Fruit fly (Drosophila melanogaster) whole organism, adult: ENCODE results near the gene Sgs1.
A peak's percentile ranks its signal among the peaks of the same experiment; 100 is the strongest.

ENCODE experiments used
- CG11617 ChIP-seq: fragments of 200-800 bp; sonication (Bioruptor generic); optimal IDR thresholded peaks from 2 replicates; lab custom pipeline; 2017; ENCODE audit warnings: mild to moderate bottlenecking, missing biosample characterization, missing genetic modification reagents, missing genetic modification characterization
- CG12768 ChIP-seq: fragments of 200-800 bp; sonication (Bioruptor generic); optimal IDR thresholded peaks from 2 replicates; lab custom pipeline; 2017; ENCODE audit warnings: missing biosample characterization, missing genetic modification characterization, mild to moderate bottlenecking, moderate library complexity, missing genetic modification reagents
- CG14711 ChIP-seq: fragments of 200-800 bp; sonication (Bioruptor generic); optimal IDR thresholded peaks from 2 replicates; lab custom pipeline; 2018; ENCODE audit warnings: missing biosample characterization, mild to moderate bottlenecking, missing genetic modification characterization, moderate library complexity
- CG1620 ChIP-seq: fragments of 200-800 bp; sonication (Bioruptor generic); optimal IDR thresholded peaks from 2 replicates; lab custom pipeline; 2016; ENCODE audit warnings: missing biosample characterization, missing genetic modification characterization
- CG33017 ChIP-seq: fragments of 200-800 bp; sonication (Bioruptor generic); optimal IDR thresholded peaks from 2 replicates; lab custom pipeline; 2018; ENCODE audit warnings: missing biosample characterization, mild to moderate bottlenecking, missing genetic modification characterization, moderate library complexity
- CG5204 ChIP-seq: fragments of 200-800 bp; sonication (Bioruptor generic); optimal IDR thresholded peaks from 2 replicates; lab custom pipeline; 2016; ENCODE audit warnings: missing biosample characterization, missing genetic modification characterization
- CG7045 ChIP-seq: fragments of 200-800 bp; sonication (Bioruptor generic); optimal IDR thresholded peaks from 2 replicates; lab custom pipeline; 2017; ENCODE audit warnings: missing biosample characterization, mild to moderate bottlenecking, missing genetic modification characterization
- CG7101 ChIP-seq: fragments of 200-800 bp; sonication (Bioruptor generic); optimal IDR thresholded peaks from 2 replicates; lab custom pipeline; 2018; ENCODE audit warnings: missing biosample characterization, mild to moderate bottlenecking, missing genetic modification characterization, moderate library complexity
- Clk ChIP-seq: fragments of 200-800 bp; sonication (Bioruptor generic); optimal IDR thresholded peaks from 2 replicates; lab custom pipeline; 2017; ENCODE audit warnings: missing biosample characterization, missing genetic modification characterization
- Crg-1 ChIP-seq: fragments of 200-800 bp; sonication (Bioruptor generic); optimal IDR thresholded peaks from 2 replicates; lab custom pipeline; 2016; ENCODE audit warnings: missing biosample characterization, missing genetic modification characterization
- Hr96 ChIP-seq: fragments of 200-800 bp; sonication (Bioruptor generic); optimal IDR thresholded peaks from 2 replicates; lab custom pipeline; 2016; ENCODE audit warnings: missing biosample characterization, missing genetic modification characterization
- Mnt ChIP-seq: fragments of 200-800 bp; sonication (Bioruptor generic); optimal IDR thresholded peaks from 2 replicates; lab custom pipeline; 2016; ENCODE audit warnings: missing biosample characterization, mild to moderate bottlenecking, missing genetic modification characterization
- bab1 ChIP-seq: fragments of 200-800 bp; sonication (Bioruptor generic); optimal IDR thresholded peaks from 3 replicates; lab custom pipeline; 2019; ENCODE audit warnings: missing biosample characterization, mild to moderate bottlenecking, missing genetic modification characterization, moderate library complexity
- cic ChIP-seq: fragments of 200-800 bp; sonication (Bioruptor generic); optimal IDR thresholded peaks from 2 replicates; lab custom pipeline; 2017; ENCODE audit warnings: missing biosample characterization, mild to moderate bottlenecking, missing genetic modification characterization, moderate library complexity
- cnc ChIP-seq, 2 experiments: fragments of >200 bp; optimal IDR thresholded peaks; 2 replicates each; lab custom pipeline; 2017
- kay ChIP-seq: fragments of 200-800 bp; sonication (Bioruptor generic); peaks from one replicate; lab custom pipeline; 2016; ENCODE audit warnings: missing biosample characterization, missing genetic modification characterization, borderline replicate concordance
- ovo ChIP-seq: fragments of 200-800 bp; sonication (Bioruptor generic); optimal IDR thresholded peaks from 2 replicates; lab custom pipeline; 2016; ENCODE audit warnings: missing biosample characterization, missing genetic modification characterization
- pad ChIP-seq: fragments of 200-800 bp; sonication (Bioruptor generic); optimal IDR thresholded peaks from 3 replicates; lab custom pipeline; 2017; ENCODE audit warnings: missing biosample characterization, missing genetic modification characterization, mild to moderate bottlenecking, moderate library complexity, missing genetic modification reagents
- tj ChIP-seq: fragments of 200-800 bp; sonication (Bioruptor generic); optimal IDR thresholded peaks from 3 replicates; lab custom pipeline; 2017; ENCODE audit warnings: missing biosample characterization, mild to moderate bottlenecking, missing genetic modification characterization, moderate library complexity
- toe ChIP-seq: fragments of 200-800 bp; sonication (Bioruptor generic); optimal IDR thresholded peaks from 2 replicates; lab custom pipeline; 2016; ENCODE audit warnings: missing biosample characterization, missing genetic modification characterization

Gene Sgs1

DNA sequence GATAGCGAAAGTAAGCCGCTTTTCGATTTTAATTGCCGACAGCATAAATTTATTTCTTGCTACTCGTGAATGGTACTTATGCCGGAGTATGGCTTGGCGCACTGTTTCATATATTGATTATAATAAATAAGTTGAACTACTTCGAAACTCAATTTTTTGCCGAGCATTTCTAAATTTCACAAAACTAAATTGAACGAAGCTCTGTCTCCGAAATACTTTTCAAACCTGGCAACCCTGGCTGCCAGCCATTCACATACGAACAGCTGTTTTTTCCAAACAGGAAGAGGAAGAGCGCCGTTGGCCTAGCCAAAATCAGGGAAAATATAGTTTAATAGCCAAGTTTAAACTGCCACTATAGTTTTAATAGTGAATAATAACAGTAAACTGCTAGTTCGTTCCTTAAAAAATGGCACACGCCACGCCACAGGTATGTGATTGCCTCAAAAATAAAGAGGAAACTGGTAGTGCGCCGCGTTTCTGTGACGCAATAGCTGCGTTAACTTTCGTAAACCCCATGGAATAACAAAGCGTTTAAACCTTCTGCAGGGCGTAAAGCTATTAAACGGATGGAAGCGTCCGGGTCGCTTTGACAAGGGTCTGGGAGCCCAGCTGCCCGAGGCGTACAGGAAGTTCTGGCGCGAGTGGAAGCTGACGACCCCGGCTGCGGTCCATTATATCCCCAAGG lies 36.7 kb downstream of the Sgs1 start, which contains the start of gene mRpL28:
TSS of gene mRpL28 (plus strand) at position 246 of the 685 bp plus-strand sequence.
- TF ChIP-seq Crg-1 (GFP tag; lab: Kevin White, UChicago) (no peak), Mnt (GFP tag; lab: Kevin White, UChicago) (peak; percentile 44), bab1 (GFP tag; lab: Kevin White, UChicago) (peak; percentile 65), CG7101 (tag; lab: Kevin White, UChicago) (peak; percentile 15), CG14711 (tag; lab: Kevin White, UChicago) (peak; percentile 94), CG11617 (GFP tag; lab: Kevin White, UChicago) (peak; percentile 11), cic (GFP tag; lab: Kevin White, UChicago) (no peak), tj (GFP tag; lab: Kevin White, UChicago) (peak; percentile 2)

DNA sequence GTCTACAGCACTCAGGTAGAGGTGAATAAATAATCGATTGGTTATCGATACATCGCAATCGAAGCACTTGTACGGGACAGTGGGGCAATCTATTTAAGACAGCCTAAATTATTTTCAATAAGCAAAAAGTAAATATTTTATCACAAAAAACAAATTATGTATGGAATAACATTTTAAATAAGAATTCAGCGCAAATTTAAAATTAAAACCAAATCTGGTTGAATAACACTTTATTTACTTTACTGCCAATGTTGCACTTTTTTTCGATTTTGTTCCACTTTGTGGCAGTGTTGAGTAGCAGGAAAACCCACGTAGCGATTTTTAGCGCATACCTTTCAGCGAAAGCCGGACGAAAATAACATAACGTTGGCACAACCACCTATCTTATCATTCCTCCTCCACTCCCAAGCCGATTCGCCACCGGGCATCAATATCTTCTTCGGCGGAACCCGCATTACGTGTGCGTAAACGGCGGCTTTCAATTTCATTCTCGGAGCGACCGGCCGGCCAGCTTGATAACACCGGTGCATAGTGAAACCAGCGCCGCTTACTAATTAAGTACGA lies 39.9 kb downstream of the Sgs1 start, which contains the start of the genes Gmd and CG3792:
TSS of gene Gmd (minus strand) at position 36 of the 564 bp plus-strand sequence.
TSS of gene CG3792 (plus strand) at position 325 of the 564 bp plus-strand sequence.
- TF ChIP-seq kay (GFP tag; lab: Kevin White, UChicago) (no peak), pad (GFP tag; lab: Kevin White, UChicago) (peak; percentile 86), Hr96 (GFP tag; lab: Kevin White, UChicago) (no peak), Crg-1 (GFP tag; lab: Kevin White, UChicago) (peak; percentile 92), Mnt (GFP tag; lab: Kevin White, UChicago) (peak; percentile 86), cnc (optimal IDR thresholded peaks at IDR 0.05; lab: Kevin White, UChicago) (no peak), CG11617 (GFP tag; lab: Kevin White, UChicago) (peak; percentile 95), CG14711 (tag; lab: Kevin White, UChicago) (peak; percentile 89), toe (GFP tag; lab: Kevin White, UChicago) (no peak), CG7045 (peak; percentile 94), CG1620 (GFP tag; lab: Kevin White, UChicago) (peak; percentile 95), tj (GFP tag; lab: Kevin White, UChicago) (peak; percentile 95), Clk (GFP tag; lab: Kevin White, UChicago) (peak; percentile 90), CG5204 (GFP tag; lab: Kevin White, UChicago) (no peak), cic (GFP tag; lab: Kevin White, UChicago) (peak; percentile 84), CG12768 (peak; percentile 96), CG33017 (tag; lab: Kevin White, UChicago) (peak; percentile 89), ovo (GFP tag; lab: Kevin White, UChicago) (peak; percentile 83), bab1 (GFP tag; lab: Kevin White, UChicago) (peak; percentile 95), CG7101 (tag; lab: Kevin White, UChicago) (peak; percentile 93)

DNA sequence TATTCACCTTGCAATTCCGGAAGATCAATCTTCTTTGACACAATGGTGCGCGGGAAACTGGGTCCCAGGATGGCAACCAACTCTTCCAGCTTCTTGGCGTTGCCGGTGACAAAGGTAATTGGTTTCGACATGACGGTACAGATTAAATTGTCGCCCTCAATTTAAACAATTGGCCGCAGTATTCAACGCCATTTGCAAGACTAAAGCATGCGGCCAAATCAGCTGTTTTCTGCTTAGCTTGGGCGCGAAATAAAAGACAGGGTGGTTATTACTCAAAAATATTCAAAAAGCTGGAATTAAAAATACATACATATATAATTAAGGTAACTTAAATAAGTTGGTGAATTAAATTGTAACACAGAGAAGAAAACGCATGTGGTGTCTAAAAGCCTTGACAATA lies 41.9 kb downstream of the Sgs1 start, which contains the start of gene CG8891:
TSS of gene CG8891 (minus strand) at position 242 of the 400 bp plus-strand sequence.
- TF ChIP-seq Clk (GFP tag; lab: Kevin White, UChicago), result no peak
- TF ChIP-seq bab1 (GFP tag; lab: Kevin White, UChicago), result peak; percentile 14
- TF ChIP-seq cnc (optimal IDR thresholded peaks at IDR 0.05; lab: Kevin White, UChicago), result no peak
- peak; percentile 51 for TF ChIP-seq Mnt (GFP tag; lab: Kevin White, UChicago)
- TF ChIP-seq CG12768, result no peak
- TF ChIP-seq CG7101 (tag; lab: Kevin White, UChicago), result no peak
- TF ChIP-seq pad (GFP tag; lab: Kevin White, UChicago), result no peak
- TF ChIP-seq ovo (GFP tag; lab: Kevin White, UChicago), result no peak
- no peak for TF ChIP-seq CG5204 (GFP tag; lab: Kevin White, UChicago)
- no peak for TF ChIP-seq CG14711 (tag; lab: Kevin White, UChicago)
- no peak for TF ChIP-seq CG11617 (GFP tag; lab: Kevin White, UChicago)
- no peak for TF ChIP-seq cic (GFP tag; lab: Kevin White, UChicago)
- TF ChIP-seq Crg-1 (GFP tag; lab: Kevin White, UChicago), result no peak
- TF ChIP-seq toe (GFP tag; lab: Kevin White, UChicago), result no peak

DNA sequence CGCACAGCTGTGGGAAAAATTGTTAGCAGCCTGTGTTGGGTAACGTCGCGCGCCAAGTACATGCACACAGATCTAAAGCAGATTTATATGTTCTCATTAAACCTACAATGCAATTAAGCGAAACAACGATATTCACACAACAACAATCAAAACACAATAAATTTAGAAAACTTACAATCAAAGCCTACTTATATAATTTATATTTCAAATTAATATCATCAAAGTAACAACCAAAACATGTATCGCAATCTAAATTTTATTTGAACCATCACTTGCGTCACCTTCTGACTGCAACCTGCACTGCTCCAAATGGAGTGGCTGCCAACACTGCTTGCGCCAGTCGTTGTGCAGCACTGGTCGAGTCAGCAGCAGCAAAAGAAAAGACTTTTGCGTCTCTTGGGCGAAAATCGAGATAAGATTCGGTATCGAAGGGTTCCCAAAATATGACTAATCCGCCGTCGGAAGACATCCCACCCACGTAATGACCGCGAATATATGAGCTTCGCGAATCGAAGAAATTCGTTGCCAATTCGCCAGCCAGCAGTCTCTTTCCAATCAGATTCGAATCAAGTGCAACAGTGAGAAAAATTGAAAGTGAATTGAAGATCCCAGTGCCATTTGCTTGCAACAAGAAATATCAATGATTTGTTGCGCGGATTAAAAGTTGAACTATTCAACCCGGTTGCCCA lies 44.2 kb downstream of the Sgs1 start, which contains the start of the genes CG8892 and CG34126:
TSS of gene CG8892 (minus strand) at position 315 of the 689 bp plus-strand sequence.
TSS of gene CG34126 (plus strand) at position 337 of the 689 bp plus-strand sequence.
- peak; percentile 99 for TF ChIP-seq CG12768
- TF ChIP-seq ovo (GFP tag; lab: Kevin White, UChicago), result peak; percentile 99
- peak; percentile 98 for TF ChIP-seq CG7101 (tag; lab: Kevin White, UChicago)
- TF ChIP-seq Crg-1 (GFP tag; lab: Kevin White, UChicago), result peak; percentile 99
- no peak for TF ChIP-seq cnc (optimal IDR thresholded peaks at IDR 0.05; lab: Kevin White, UChicago)
- TF ChIP-seq CG1620 (GFP tag; lab: Kevin White, UChicago), result peak; percentile 99
- TF ChIP-seq Hr96 (GFP tag; lab: Kevin White, UChicago), result peak; percentile 96
- peak; percentile 90 for TF ChIP-seq tj (GFP tag; lab: Kevin White, UChicago)
- peak; percentile 95 for TF ChIP-seq CG14711 (tag; lab: Kevin White, UChicago)
- TF ChIP-seq bab1 (GFP tag; lab: Kevin White, UChicago), result peak; percentile 95
- TF ChIP-seq kay (GFP tag; lab: Kevin White, UChicago), result no peak
- TF ChIP-seq cic (GFP tag; lab: Kevin White, UChicago), result peak; percentile 89
- peak; percentile 96 for TF ChIP-seq pad (GFP tag; lab: Kevin White, UChicago)
- TF ChIP-seq toe (GFP tag; lab: Kevin White, UChicago), result peak; percentile 99
- TF ChIP-seq CG7045, result peak; percentile 97
- TF ChIP-seq CG5204 (GFP tag; lab: Kevin White, UChicago), result peak; percentile 98
- TF ChIP-seq Mnt (GFP tag; lab: Kevin White, UChicago), result peak; percentile 97
- TF ChIP-seq Clk (GFP tag; lab: Kevin White, UChicago), result peak; percentile 99
- peak; percentile 96 for TF ChIP-seq CG33017 (tag; lab: Kevin White, UChicago)
- TF ChIP-seq CG11617 (GFP tag; lab: Kevin White, UChicago), result peak; percentile 99
